Worm (Caenorhabditis elegans) whole organism, L3 larva: ENCODE measurements around the gene lipl-6.

Experiments used
- ceh-82 ChIP-seq: fragments of 150-350 bp; optimal IDR thresholded peaks from 2 replicates; lab custom pipeline; 2014; ENCODE audit warnings: missing biosample characterization, missing genetic modification characterization
- egl-27 ChIP-seq: sonication (generic microtip); optimal IDR thresholded peaks from 4 replicates; lab custom pipeline; 2017; ENCODE audit warnings: missing biosample characterization, missing genetic modification reagents, missing genetic modification characterization
- elt-1 ChIP-seq: fragments of 150-350 bp; optimal IDR thresholded peaks from 2 replicates; lab custom pipeline; 2014; ENCODE audit warnings: missing biosample characterization, missing genetic modification characterization
- lin-39 ChIP-seq: fragments of 150-350 bp; optimal IDR thresholded peaks from 2 replicates; lab custom pipeline; 2018; ENCODE audit warnings: missing biosample characterization, missing genetic modification reagents, missing genetic modification characterization
- mdl-1 ChIP-seq: fragments of 150-350 bp; optimal IDR thresholded peaks from 2 replicates; lab custom pipeline; 2014; ENCODE audit warnings: missing biosample characterization, missing genetic modification characterization
- nhr-237 ChIP-seq: fragments of 150-350 bp; optimal IDR thresholded peaks from 2 replicates; lab custom pipeline; 2014; ENCODE audit warnings: missing biosample characterization, missing genetic modification characterization
- nhr-28 ChIP-seq: fragments of 150-350 bp; optimal IDR thresholded peaks from 2 replicates; lab custom pipeline; 2014; ENCODE audit warnings: missing biosample characterization, missing genetic modification characterization
- nhr-77 ChIP-seq: fragments of 150-350 bp; optimal IDR thresholded peaks from 2 replicates; lab custom pipeline; 2014; ENCODE audit warnings: missing biosample characterization, missing genetic modification characterization
- pha-4 ChIP-seq: fragments of 150-350 bp; optimal IDR thresholded peaks from 2 replicates; lab custom pipeline; 2014; ENCODE audit warnings: missing biosample characterization, missing genetic modification reagents, missing genetic modification characterization
- snpc-4 ChIP-seq: fragments of 150-350 bp; optimal IDR thresholded peaks from 2 replicates; lab custom pipeline; 2014; ENCODE audit warnings: missing biosample characterization, missing genetic modification characterization
- ztf-11 ChIP-seq: fragments of 150-350 bp; optimal IDR thresholded peaks from 2 replicates; lab custom pipeline; 2014; ENCODE audit warnings: missing biosample characterization, missing genetic modification characterization

- no peak for TF ChIP-seq ceh-82 (tag; lab: Kevin White, UChicago)
- TF ChIP-seq nhr-28 (tag; lab: Kevin White, UChicago) = no peak
- no peak for TF ChIP-seq nhr-237 (tag; lab: Kevin White, UChicago)
- no peak for TF ChIP-seq lin-39 (tag; lab: Kevin White, UChicago)
- TF ChIP-seq pha-4 = no peak
- no peak for TF ChIP-seq nhr-77 (tag; lab: Kevin White, UChicago)
- TF ChIP-seq snpc-4 (tag; lab: Kevin White, UChicago) = no peak
- no peak for TF ChIP-seq elt-1 (tag; lab: Kevin White, UChicago)
- no peak for TF ChIP-seq ztf-11 (tag; lab: Kevin White, UChicago)
- TF ChIP-seq mdl-1 (tag; lab: Kevin White, UChicago) = no peak
- TF ChIP-seq egl-27 (tag; lab: Kevin White, UChicago) = no peak
Measured at ce11 chrV:6917280-6917679, 16.8 kb downstream of the lipl-6 start.
